Worm (Caenorhabditis elegans): ENCODE data around the gene srt-11.

The srt-11 gene

ce11 chrII:14772113-14772512, 33.7 kb upstream of the srt-11 start:
- TF ChIP-seq ceh-19 (GFP tag; optimal IDR thresholded peaks at IDR 0.05) (no peak), hlh-13 (GFP tag; optimal IDR thresholded peaks at IDR 0.05) (no peak), zip-5 (tag; optimal IDR thresholded peaks at IDR 0.05) (no peak), ceh-18 (tag; optimal IDR thresholded peaks at IDR 0.05) (no peak), ceh-9 (tag; optimal IDR thresholded peaks at IDR 0.05) (no peak), pha-2 (tag; optimal IDR thresholded peaks at IDR 0.05) (no peak), odd-2 (tag; optimal IDR thresholded peaks at IDR 0.05) (no peak), F13H6.1 (tag; optimal IDR thresholded peaks at IDR 0.05) (no peak), ztf-16 (tag; optimal IDR thresholded peaks at IDR 0.05) (no peak), nfya-1 (tag; optimal IDR thresholded peaks at IDR 0.05) (no peak), che-1 (tag; optimal IDR thresholded peaks at IDR 0.05) (no peak), unc-3 (GFP tag; conservative IDR thresholded peaks at IDR 0.05) (no peak), unc-3 (tag; optimal IDR thresholded peaks at IDR 0.05) (no peak), hlh-8 (tag; optimal IDR thresholded peaks at IDR 0.05) (no peak)

- TF ChIP-seq ceh-18 (tag; optimal IDR thresholded peaks at IDR 0.05) (no peak), dmd-4 (tag; optimal IDR thresholded peaks at IDR 0.05; ENCODE audit: borderline replicate concordance) (no peak), pha-2 (tag; optimal IDR thresholded peaks at IDR 0.05) (no peak), K02D7.2 (tag; optimal IDR thresholded peaks at IDR 0.05) (no peak), madf-2 (tag; optimal IDR thresholded peaks at IDR 0.05) (no peak), ceh-48 (tag; optimal IDR thresholded peaks at IDR 0.05) (no peak), unc-3 (GFP tag; conservative IDR thresholded peaks at IDR 0.05) (no peak), unc-3 (tag; optimal IDR thresholded peaks at IDR 0.05) (no peak), dve-1 (tag; optimal IDR thresholded peaks at IDR 0.05) (no peak)
Observed at ce11 chrII:14772956-14773788, 32.6 kb upstream of the srt-11 start, which contains the start of gene Y54E2A.7. Gene Y54E2A.7, minus strand, starts transcription at chrII:14773006.

ce11 chrII:14778092-14778491, 27.7 kb upstream of the srt-11 start, which contains the start of gene Y54E2A.8:
Gene Y54E2A.8, plus strand, starts transcription at chrII:14778345.
- TF ChIP-seq zip-5 (tag; optimal IDR thresholded peaks at IDR 0.05) (no peak), fkh-6 (tag; optimal IDR thresholded peaks at IDR 0.05) (no peak), sox-2 (GFP tag; IDR thresholded peaks at IDR 0.05) (no peak), ceh-18 (tag; optimal IDR thresholded peaks at IDR 0.05) (no peak), Y22D7AL.16 (tag; optimal IDR thresholded peaks at IDR 0.05) (no peak), ahr-1 (tag; optimal IDR thresholded peaks at IDR 0.05) (no peak), ceh-30 (tag; optimal IDR thresholded peaks at IDR 0.05) (no peak), nhr-11 (tag; optimal IDR thresholded peaks at IDR 0.05) (no peak)

- no peak for TF ChIP-seq nhr-232 (tag; optimal IDR thresholded peaks at IDR 0.05)
- no peak for TF ChIP-seq ceh-6 (GFP tag; optimal IDR thresholded peaks at IDR 0.05)
- no peak for TF ChIP-seq fkh-10 (GFP tag; optimal IDR thresholded peaks at IDR 0.05)
- TF ChIP-seq ztf-16 (tag; optimal IDR thresholded peaks at IDR 0.05): no peak
- TF ChIP-seq unc-42 (tag; optimal IDR thresholded peaks at IDR 0.05): no peak
- TF ChIP-seq gmeb-2 (tag; optimal IDR thresholded peaks at IDR 0.05): no peak
- TF ChIP-seq pax-1 (tag; optimal IDR thresholded peaks at IDR 0.05): no peak
- TF ChIP-seq che-1 (tag; optimal IDR thresholded peaks at IDR 0.05): no peak
- TF ChIP-seq pqm-1 (tag; optimal IDR thresholded peaks at IDR 0.05): no peak
- TF ChIP-seq nfya-1 (tag; optimal IDR thresholded peaks at IDR 0.05): no peak
- TF ChIP-seq eyg-1 (tag; optimal IDR thresholded peaks at IDR 0.05): no peak
- no peak for TF ChIP-seq ets-4 (tag; optimal IDR thresholded peaks at IDR 0.05)
- no peak for TF ChIP-seq Y22D7AL.16 (tag; optimal IDR thresholded peaks at IDR 0.05)
- TF ChIP-seq sdc-2 (tag; optimal IDR thresholded peaks at IDR 0.05): no peak
- TF ChIP-seq dve-1 (tag; optimal IDR thresholded peaks at IDR 0.05): no peak
- TF ChIP-seq pag-3 (tag; optimal IDR thresholded peaks at IDR 0.05; ENCODE audit: borderline replicate concordance): no peak
Observed at ce11 chrII:14779851-14780250, 25.9 kb upstream of the srt-11 start.

All from whole organism, late embryonic.